Worm (Caenorhabditis elegans) whole organism, young adult: ENCODE data around the gene K08D8.12.

Experiments used
- F23B12.7 ChIP-seq: sonication (generic microtip); optimal IDR thresholded peaks from 2 replicates; lab custom pipeline; 2017; ENCODE audit warnings: missing genetic modification characterization, mild to moderate bottlenecking, missing compliant biosample characterization, antibody characterized with exemption, moderate library complexity; ENCODE audit not compliant: insufficient read depth
- F49E8.2 ChIP-seq: sonication (generic microtip); optimal IDR thresholded peaks from 3 replicates; lab custom pipeline; 2017; ENCODE audit warnings: missing genetic modification characterization, mild to moderate bottlenecking, missing compliant biosample characterization, antibody characterized with exemption, moderate library complexity; ENCODE audit not compliant: insufficient read depth
- Y56A3A.18 ChIP-seq: fragments of 200-800 bp; sonication (Bioruptor generic); IDR thresholded peaks from 2 replicates; pipeline ENCODE4 v1.3.6; 2022; ENCODE audit warnings: missing genetic modification reagents, missing genetic modification characterization, missing compliant biosample characterization
- Y95B8A.8 ChIP-seq: fragments of 200-800 bp; sonication (Bioruptor generic); IDR thresholded peaks from 2 replicates; pipeline ENCODE4 v1.3.6; 2022; ENCODE audit warnings: missing genetic modification reagents, missing genetic modification characterization, missing compliant biosample characterization
- ama-1 ChIP-seq, 3 experiments: fragments of 150-350 bp in 1 of 3; sonication (generic microtip) in 2 of 3; optimal IDR thresholded peaks; 2 replicates each; lab custom pipeline; 2014 to 2018; ENCODE audit warnings: missing biosample characterization in 2 of 3, missing genetic modification characterization in 2 of 3, missing genetic modification reagents in 2 of 3
- attf-6 ChIP-seq: fragments of 200-800 bp; sonication (Bioruptor generic); IDR thresholded peaks from 2 replicates; pipeline ENCODE4 v1.3.6; 2022; ENCODE audit warnings: missing genetic modification reagents, missing genetic modification characterization, missing compliant biosample characterization
- ccch-3 ChIP-seq: fragments of 200-800 bp; sonication (Bioruptor generic); optimal IDR thresholded peaks from 2 replicates; lab custom pipeline; 2018; ENCODE audit warnings: mild to moderate bottlenecking, missing genetic modification characterization, missing compliant biosample characterization
- efl-1 ChIP-seq: fragments of 150-350 bp; optimal IDR thresholded peaks from 2 replicates; lab custom pipeline; 2014; ENCODE audit warnings: missing biosample characterization, missing genetic modification reagents, missing genetic modification characterization
- hlh-12 ChIP-seq: sonication (generic microtip); optimal IDR thresholded peaks from 2 replicates; lab custom pipeline; 2016; ENCODE audit warnings: missing genetic modification characterization, missing compliant biosample characterization
- lin-54 ChIP-seq: fragments of 200-800 bp; sonication (Bioruptor generic); optimal IDR thresholded peaks from 2 replicates; lab custom pipeline; 2018; ENCODE audit warnings: mild to moderate bottlenecking, missing genetic modification characterization, missing compliant biosample characterization
- rcor-1 ChIP-seq: fragments of 200-800 bp; sonication (Bioruptor generic); IDR thresholded peaks from 2 replicates; pipeline ENCODE4 v1.3.6; 2022; ENCODE audit warnings: missing genetic modification reagents, missing genetic modification characterization, missing compliant biosample characterization
- tbx-9 ChIP-seq: sonication (generic microtip); optimal IDR thresholded peaks from 2 replicates; lab custom pipeline; 2016; ENCODE audit warnings: borderline replicate concordance, missing genetic modification characterization, inconsistent platforms, missing compliant biosample characterization
- unc-62 ChIP-seq: fragments of 150-350 bp; optimal IDR thresholded peaks from 2 replicates; lab custom pipeline; 2014; ENCODE audit warnings: missing biosample characterization, missing genetic modification reagents, missing genetic modification characterization

ce11 chrIV:12865884-12866283 is 27.4 kb upstream of the K08D8.12 start, which contains the start of gene clec-186:
- TF ChIP-seq lin-54 (GFP tag; lab: Kevin White, UChicago) (no peak), ama-1 (optimal IDR thresholded peaks at IDR 0.05; lab: Kevin White, UChicago) (no peak), ama-1 (GFP tag; optimal IDR thresholded peaks at IDR 0.05; lab: Kevin White, UChicago) (no peak), hlh-12 (tag; lab: Kevin White, UChicago) (no peak), tbx-9 (no peak), efl-1 (GFP tag; lab: Kevin White, UChicago) (no peak), Y95B8A.8 (GFP tag; lab: Robert Waterston, UW) (no peak), attf-6 (no peak), unc-62 (GFP tag; lab: Kevin White, UChicago) (no peak), F49E8.2 (tag; lab: Kevin White, UChicago) (no peak), F23B12.7 (tag; lab: Kevin White, UChicago) (no peak), rcor-1 (no peak), ccch-3 (no peak), Y56A3A.18 (GFP tag; lab: Robert Waterston, UW) (no peak)
